Worm (Caenorhabditis elegans) whole organism, L1 larva: ENCODE results near the gene mog-5.

Source experiments
- efl-1 ChIP-seq, 4 experiments: fragments of 150-350 bp; optimal IDR thresholded peaks in 3 of 4; peaks in 1 of 4; 1 replicate in 1 of 4; 2 replicates in 3 of 4; lab custom pipeline; 2014; ENCODE audit warnings: missing biosample characterization in 2 of 4, missing genetic modification characterization in 2 of 4, missing genetic modification reagents in 2 of 4
- elt-3 ChIP-seq, 6 experiments: fragments of 150-350 bp in 1 of 6; sonication (generic microtip); optimal IDR thresholded peaks; 2 replicates each; lab custom pipeline; 2017 to 2018; ENCODE audit warnings: missing biosample characterization in 6 of 6, missing genetic modification characterization in 6 of 6, inconsistent platforms in 1 of 6
- lin-35 ChIP-seq, 2 experiments: fragments of 150-350 bp; optimal IDR thresholded peaks; 2 replicates each; lab custom pipeline; 2014; ENCODE audit warnings: missing biosample characterization in 2 of 2, missing genetic modification characterization in 2 of 2, missing genetic modification reagents in 2 of 2
- nhr-237 ChIP-seq: fragments of 150-350 bp; optimal IDR thresholded peaks from 2 replicates; lab custom pipeline; 2014; ENCODE audit warnings: missing biosample characterization, missing genetic modification characterization
- nhr-28 ChIP-seq: fragments of 150-350 bp; optimal IDR thresholded peaks from 2 replicates; lab custom pipeline; 2014; ENCODE audit warnings: missing biosample characterization, missing genetic modification characterization
- pqm-1 ChIP-seq: sonication (generic microtip); optimal IDR thresholded peaks from 3 replicates; lab custom pipeline; 2017; ENCODE audit warnings: missing biosample characterization, missing genetic modification characterization
- sup-37 ChIP-seq: fragments of 200-800 bp; sonication (Bioruptor generic); optimal IDR thresholded peaks from 2 replicates; lab custom pipeline; 2018; ENCODE audit warnings: mild to moderate bottlenecking, missing genetic modification characterization, missing compliant biosample characterization
- tbx-2 ChIP-seq: sonication (generic microtip); optimal IDR thresholded peaks from 2 replicates; lab custom pipeline; 2016; ENCODE audit warnings: missing genetic modification characterization, missing compliant biosample characterization
- unc-98 ChIP-seq: fragments of 200-800 bp; sonication (Bioruptor generic); IDR thresholded peaks from 2 replicates; pipeline ENCODE4 v1.3.6; 2022; ENCODE audit warnings: missing genetic modification characterization, missing compliant biosample characterization

- TF ChIP-seq pqm-1 (tag; lab: Kevin White, UChicago) (no peak), efl-1 (optimal IDR thresholded peaks at IDR 0.05; lab: Kevin White, UChicago) (no peak), efl-1 (GFP tag; optimal IDR thresholded peaks at IDR 0.05 in 1 of 2; lab: Kevin White, UChicago) (peak in 1 of 2 experiments; percentile 61), nhr-237 (no peak), tbx-2 (tag; lab: Kevin White, UChicago) (no peak), lin-35 (GFP tag; optimal IDR thresholded peaks at IDR 0.05; lab: Kevin White, UChicago) (no peak), nhr-28 (tag; lab: Kevin White, UChicago) (no peak), elt-3 (tag; optimal IDR thresholded peaks at IDR 0.05; lab: Kevin White, UChicago) (no peak), sup-37 (GFP tag; lab: Kevin White, UChicago) (no peak), unc-98 (GFP tag; lab: Robert Waterston, UW) (no peak)
Observed at ce11 chrII:5384282-5384681, 15.1 kb upstream of the mog-5 start.
